Worm (Caenorhabditis elegans): Measurements from ENCODE around the gene ZK616.2.

DNA sequence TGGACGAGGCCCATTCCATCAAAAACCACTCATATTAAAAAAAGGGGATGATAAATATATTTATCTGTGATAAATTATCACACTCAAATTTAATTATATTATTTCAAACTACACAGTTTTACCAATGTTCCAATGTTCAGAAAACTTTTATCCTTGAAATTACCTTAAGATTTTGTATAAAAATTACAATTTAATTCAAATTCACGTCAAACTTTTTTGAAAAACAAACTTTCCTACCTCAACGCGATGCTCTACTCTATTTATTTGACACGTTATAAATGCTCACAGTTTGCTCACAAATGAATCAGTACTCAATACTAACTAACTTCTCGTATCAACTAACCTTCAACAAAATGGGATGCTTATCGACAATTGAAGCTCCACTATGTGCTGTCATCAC lies 15.0 kb upstream of the ZK616.2 start, which contains the start of gene F41H10.1:
- no peak for TF ChIP-seq nhr-12 (tag; optimal IDR thresholded peaks at IDR 0.05)
- TF ChIP-seq fkh-10 (GFP tag; optimal IDR thresholded peaks at IDR 0.05), result no peak
- TF ChIP-seq snpc-4 (tag; optimal IDR thresholded peaks at IDR 0.05), result no peak
- no peak for TF ChIP-seq elt-3 (tag; optimal IDR thresholded peaks at IDR 0.05)
- no peak for TF ChIP-seq nhr-28 (tag; optimal IDR thresholded peaks at IDR 0.05)
- no peak for TF ChIP-seq sea-2 (GFP tag; optimal IDR thresholded peaks at IDR 0.05)

Measured in whole organism, L3 larva.